Worm (Caenorhabditis elegans) whole organism, mixed stage, embryonic: Measurements from ENCODE around the gene gpa-6.

Source experiments
- M03D4.4 ChIP-seq: sonication (generic microtip); optimal IDR thresholded peaks from 2 replicates; lab custom pipeline; 2017; ENCODE audit warnings: mild to moderate bottlenecking, missing genetic modification characterization, missing compliant biosample characterization
- bed-3 ChIP-seq: fragments of 200-800 bp; sonication (Bioruptor generic); optimal IDR thresholded peaks from 3 replicates; lab custom pipeline; 2018; ENCODE audit warnings: mild to moderate bottlenecking, missing genetic modification characterization, moderate library complexity, missing compliant biosample characterization
- blmp-1 ChIP-seq: fragments of 150-350 bp; optimal IDR thresholded peaks from 2 replicates; lab custom pipeline; 2014; ENCODE audit warnings: missing biosample characterization, missing genetic modification characterization
- ceh-39 ChIP-seq: fragments of 150-350 bp; optimal IDR thresholded peaks from 2 replicates; lab custom pipeline; 2014; ENCODE audit warnings: missing biosample characterization, missing genetic modification characterization
- ceh-43 ChIP-seq: fragments of 200-800 bp; sonication (Bioruptor generic); optimal IDR thresholded peaks from 2 replicates; lab custom pipeline; 2018; ENCODE audit warnings: mild to moderate bottlenecking, missing genetic modification characterization, moderate library complexity, missing compliant biosample characterization
- ceh-83 ChIP-seq: fragments of 200-800 bp; sonication (Bioruptor generic); optimal IDR thresholded peaks from 2 replicates; lab custom pipeline; 2018; ENCODE audit warnings: mild to moderate bottlenecking, missing genetic modification characterization, missing compliant biosample characterization
- ces-1 ChIP-seq: fragments of 150-350 bp; optimal IDR thresholded peaks from 2 replicates; lab custom pipeline; 2014; ENCODE audit warnings: missing biosample characterization, missing genetic modification reagents, missing genetic modification characterization
- cnd-1 ChIP-seq: fragments of 200-800 bp; sonication (Bioruptor generic); optimal IDR thresholded peaks from 2 replicates; lab custom pipeline; 2018; ENCODE audit warnings: mild to moderate bottlenecking, missing genetic modification characterization, missing compliant biosample characterization
- elt-1 ChIP-seq: sonication (generic microtip); optimal IDR thresholded peaks from 2 replicates; lab custom pipeline; 2017; ENCODE audit warnings: missing genetic modification characterization, mild to moderate bottlenecking, missing compliant biosample characterization, antibody characterized with exemption, moderate library complexity, borderline replicate concordance; ENCODE audit not compliant: insufficient read depth
- elt-3 ChIP-seq: fragments of 150-350 bp; optimal IDR thresholded peaks from 2 replicates; lab custom pipeline; 2014; ENCODE audit warnings: missing biosample characterization, missing genetic modification characterization
- flh-1 ChIP-seq: fragments of 200-800 bp; sonication (Bioruptor generic); optimal IDR thresholded peaks from 2 replicates; lab custom pipeline; 2018; ENCODE audit warnings: mild to moderate bottlenecking, missing genetic modification characterization, moderate library complexity, missing compliant biosample characterization
- ham-2 ChIP-seq: fragments of 200-800 bp; sonication (Bioruptor generic); optimal IDR thresholded peaks from 2 replicates; lab custom pipeline; 2018; ENCODE audit warnings: mild to moderate bottlenecking, missing genetic modification characterization, missing compliant biosample characterization
- hlh-1 ChIP-seq: fragments of 150-350 bp; optimal IDR thresholded peaks from 2 replicates; lab custom pipeline; 2014; ENCODE audit warnings: missing biosample characterization, missing genetic modification reagents, missing genetic modification characterization
- lin-13 ChIP-seq: fragments of 150-350 bp; optimal IDR thresholded peaks from 2 replicates; lab custom pipeline; 2014; ENCODE audit warnings: missing biosample characterization, missing genetic modification characterization
- lin-32 ChIP-seq: fragments of 200-800 bp; sonication (Bioruptor generic); optimal IDR thresholded peaks from 2 replicates; lab custom pipeline; 2018; ENCODE audit warnings: mild to moderate bottlenecking, missing genetic modification characterization, missing compliant biosample characterization
- mab-5 ChIP-seq: fragments of 150-350 bp; optimal IDR thresholded peaks from 2 replicates; lab custom pipeline; 2014; ENCODE audit warnings: missing biosample characterization, missing genetic modification characterization
- mep-1 ChIP-seq: fragments of 150-350 bp; optimal IDR thresholded peaks from 2 replicates; lab custom pipeline; 2017; ENCODE audit warnings: missing biosample characterization, missing genetic modification reagents, missing genetic modification characterization, inconsistent platforms
- mls-2 ChIP-seq: sonication (generic microtip); optimal IDR thresholded peaks from 2 replicates; lab custom pipeline; 2016; ENCODE audit warnings: mild to moderate bottlenecking, missing genetic modification characterization, moderate library complexity, missing compliant biosample characterization
- nhr-12 ChIP-seq: fragments of 150-350 bp; optimal IDR thresholded peaks from 2 replicates; lab custom pipeline; 2014; ENCODE audit warnings: missing biosample characterization, missing genetic modification characterization
- nhr-2 ChIP-seq: fragments of 150-350 bp; optimal IDR thresholded peaks from 2 replicates; lab custom pipeline; 2014; ENCODE audit warnings: missing biosample characterization, missing genetic modification characterization
- nhr-237 ChIP-seq: fragments of 150-350 bp; optimal IDR thresholded peaks from 2 replicates; lab custom pipeline; 2014; ENCODE audit warnings: missing biosample characterization, missing genetic modification characterization
- nhr-76 ChIP-seq: sonication (generic microtip); optimal IDR thresholded peaks from 2 replicates; lab custom pipeline; 2017; ENCODE audit warnings: missing biosample characterization, missing genetic modification characterization
- pha-4 ChIP-seq: fragments of 150-350 bp; optimal IDR thresholded peaks from 2 replicates; lab custom pipeline; 2018; ENCODE audit warnings: missing biosample characterization, missing genetic modification reagents, missing genetic modification characterization
- sem-2 ChIP-seq: fragments of 200-800 bp; sonication (Bioruptor generic); optimal IDR thresholded peaks from 2 replicates; lab custom pipeline; 2018; ENCODE audit warnings: mild to moderate bottlenecking, missing genetic modification characterization, missing compliant biosample characterization
- snpc-4 ChIP-seq: fragments of 150-350 bp; optimal IDR thresholded peaks from 2 replicates; lab custom pipeline; 2014; ENCODE audit warnings: missing biosample characterization, missing genetic modification characterization
- sptf-1 ChIP-seq: sonication (generic microtip); optimal IDR thresholded peaks from 2 replicates; lab custom pipeline; 2017; ENCODE audit warnings: mild to moderate bottlenecking, missing genetic modification characterization, moderate library complexity, missing compliant biosample characterization
- tbx-8 ChIP-seq: fragments of 200-800 bp; sonication (Bioruptor generic); optimal IDR thresholded peaks from 2 replicates; lab custom pipeline; 2018; ENCODE audit warnings: mild to moderate bottlenecking, missing genetic modification characterization, moderate library complexity, missing compliant biosample characterization
- unc-120 ChIP-seq: sonication (generic microtip); optimal IDR thresholded peaks from 2 replicates; lab custom pipeline; 2017; ENCODE audit warnings: missing genetic modification characterization, missing compliant biosample characterization; ENCODE audit not compliant: poor library complexity, severe bottlenecking
- unc-39 ChIP-seq: fragments of 150-350 bp; optimal IDR thresholded peaks from 2 replicates; lab custom pipeline; 2014; ENCODE audit warnings: missing biosample characterization, missing genetic modification characterization
- unc-62 ChIP-seq: fragments of 150-350 bp; optimal IDR thresholded peaks from 2 replicates; lab custom pipeline; 2014; ENCODE audit warnings: missing biosample characterization, missing genetic modification reagents, missing genetic modification characterization
- zip-8 ChIP-seq: fragments of 150-350 bp; optimal IDR thresholded peaks from 2 replicates; lab custom pipeline; 2014; ENCODE audit warnings: missing biosample characterization, missing genetic modification characterization
- ztf-11 ChIP-seq: fragments of 150-350 bp; optimal IDR thresholded peaks from 2 replicates; lab custom pipeline; 2014; ENCODE audit warnings: missing biosample characterization, missing genetic modification characterization

gpa-6 gene

ce11 chrX:13223437-13223836, 32.4 kb downstream of the gpa-6 start, which contains the start of gene skr-20:
TSS of gene skr-20 (minus strand) at chrX:13223537.
- TF ChIP-seq cnd-1: no peak
- no peak for TF ChIP-seq bed-3
- no peak for TF ChIP-seq ceh-39 (tag; lab: Kevin White, UChicago)
- no peak for TF ChIP-seq ceh-43
- TF ChIP-seq ztf-11 (tag; lab: Kevin White, UChicago): no peak
- TF ChIP-seq lin-32: no peak
- TF ChIP-seq ceh-83: no peak
- TF ChIP-seq nhr-76 (tag; lab: Kevin White, UChicago): no peak
- no peak for TF ChIP-seq unc-62 (GFP tag; lab: Kevin White, UChicago)
- TF ChIP-seq nhr-12: no peak
- TF ChIP-seq snpc-4 (tag; lab: Kevin White, UChicago): no peak
- TF ChIP-seq pha-4: no peak
- TF ChIP-seq elt-3 (tag; lab: Kevin White, UChicago): no peak
- no peak for TF ChIP-seq unc-39 (tag; lab: Kevin White, UChicago)
- TF ChIP-seq mep-1 (tag; lab: Kevin White, UChicago): no peak
- no peak for TF ChIP-seq tbx-8 (GFP tag; lab: Kevin White, UChicago)
- TF ChIP-seq ces-1 (GFP tag; lab: Kevin White, UChicago): no peak
- TF ChIP-seq, all 35 proteins: peak for 0

- no peak for TF ChIP-seq unc-120
- no peak for TF ChIP-seq ham-2 (GFP tag; lab: Kevin White, UChicago)
- TF ChIP-seq nhr-237 (tag; lab: Kevin White, UChicago): no peak
- TF ChIP-seq nhr-76 (tag; lab: Kevin White, UChicago): no peak
- no peak for TF ChIP-seq ceh-43
- no peak for TF ChIP-seq mls-2 (tag; lab: Kevin White, UChicago)
- no peak for TF ChIP-seq elt-3 (tag; lab: Kevin White, UChicago)
- no peak for TF ChIP-seq ceh-39 (tag; lab: Kevin White, UChicago)
Observed at ce11 chrX:13224608-13225007, 33.6 kb downstream of the gpa-6 start, which contains the start of gene skr-19. TSS of gene skr-19 (minus strand) at chrX:13224708.

ce11 chrX:13225111-13225905, 34.3 kb downstream of the gpa-6 start:
- TF ChIP-seq lin-32 (peak; percentile 55), pha-4 (no peak), unc-62 (GFP tag; lab: Kevin White, UChicago) (peak; percentile 64), cnd-1 (peak; percentile 29), mep-1 (tag; lab: Kevin White, UChicago) (peak; percentile 2)

- TF ChIP-seq blmp-1 (no peak), flh-1 (GFP tag; lab: Kevin White, UChicago) (no peak), lin-13 (no peak), nhr-76 (tag; lab: Kevin White, UChicago) (no peak), sem-2 (GFP tag; lab: Kevin White, UChicago) (no peak), zip-8 (tag; lab: Kevin White, UChicago) (no peak), ceh-43 (no peak), mab-5 (no peak), nhr-12 (no peak), ceh-83 (no peak), mep-1 (tag; lab: Kevin White, UChicago) (no peak), mls-2 (tag; lab: Kevin White, UChicago) (no peak), ces-1 (GFP tag; lab: Kevin White, UChicago) (peak; percentile 39), M03D4.4 (tag; lab: Kevin White, UChicago) (no peak), bed-3 (no peak), pha-4 (no peak), elt-3 (tag; lab: Kevin White, UChicago) (no peak), ceh-39 (tag; lab: Kevin White, UChicago) (peak; percentile 51), nhr-2 (tag; lab: Kevin White, UChicago) (peak; percentile 41), unc-120 (peak; percentile 26), sptf-1 (tag; lab: Kevin White, UChicago) (peak; percentile 48), snpc-4 (tag; lab: Kevin White, UChicago) (no peak), elt-1 (tag; lab: Kevin White, UChicago) (no peak), tbx-8 (GFP tag; lab: Kevin White, UChicago) (no peak), nhr-237 (tag; lab: Kevin White, UChicago) (no peak), hlh-1 (tag; lab: Kevin White, UChicago) (no peak)
Observed at ce11 chrX:13226614-13227096, 35.6 kb downstream of the gpa-6 start, which contains the start of gene skr-21. TSS of gene skr-21 (minus strand) at chrX:13226664.
